Worm (Caenorhabditis elegans): ENCODE measurements around the gene tasp-1.

The tasp-1 gene

DNA sequence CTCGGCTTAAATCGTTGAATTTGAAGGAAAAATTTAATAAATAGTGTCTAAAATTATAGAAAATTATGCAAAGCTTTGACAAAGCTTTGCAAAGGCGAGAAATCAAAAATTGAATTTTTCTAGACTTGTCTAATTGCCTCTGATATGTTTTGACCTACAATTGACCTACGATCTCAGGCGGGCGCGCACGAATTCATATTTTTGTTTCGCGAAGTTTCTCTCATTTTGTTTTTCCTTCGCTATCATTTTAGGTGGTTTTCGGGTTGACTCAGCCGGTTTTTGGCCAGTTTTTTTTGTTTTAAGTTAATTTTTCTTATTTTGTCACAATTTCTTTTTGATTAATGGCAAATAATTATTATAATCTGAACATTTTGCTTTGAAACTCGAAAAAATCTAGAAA is 48.1 kb downstream of the tasp-1 start (continued):
- TF ChIP-seq rcor-1 (GFP tag; IDR thresholded peaks at IDR 0.05) (peak; percentile 72), nfyb-1 (GFP tag; IDR thresholded peaks at IDR 0.05) (peak; percentile 59; the same call in 1 of the 2 replicates), aptf-3 (GFP tag; IDR thresholded peaks at IDR 0.05) (no peak), tlf-1 (GFP tag; optimal IDR thresholded peaks at IDR 0.05) (peak; percentile 89), mcd-1 (GFP tag; IDR thresholded peaks at IDR 0.05) (peak; percentile 60), hsf-1 (GFP tag; IDR thresholded peaks at IDR 0.05) (peak; percentile 99), F57A8.1 (GFP tag; optimal IDR thresholded peaks at IDR 0.05) (no peak), ztf-6 (GFP tag; IDR thresholded peaks at IDR 0.05) (no peak), F52B5.7 (tag; optimal IDR thresholded peaks at IDR 0.05) (no peak), dpff-1 (tag; optimal IDR thresholded peaks at IDR 0.05) (no peak), dpl-1 (GFP tag; optimal IDR thresholded peaks at IDR 0.05) (peak; percentile 93), B0019.2 (GFP tag; conservative IDR thresholded peaks at IDR 0.05) (peak; percentile 83), ztf-18 (tag; optimal IDR thresholded peaks at IDR 0.05) (peak; percentile 3), D2030.7 (GFP tag; IDR thresholded peaks at IDR 0.05) (peak; percentile 96), snpc-1.3 (tag; optimal IDR thresholded peaks at IDR 0.05; ENCODE audit: insufficient read depth) (peak; percentile 21), lin-54 (GFP tag; optimal IDR thresholded peaks at IDR 0.05) (peak; percentile 73), Y95B8A.8 (GFP tag; IDR thresholded peaks at IDR 0.05) (peak; percentile 80; the same call in 1 of the 2 replicates), snpc-3.4 (tag; optimal IDR thresholded peaks at IDR 0.05) (peak; percentile 75), Y53G8AR.9 (GFP tag; conservative IDR thresholded peaks at IDR 0.05) (peak; percentile 75; the same call in 1 of the 2 replicates), egrh-3 (GFP tag; IDR thresholded peaks at IDR 0.05) (no peak), gei-17 (GFP tag; optimal IDR thresholded peaks at IDR 0.05) (no peak), ceh-79 (tag; optimal IDR thresholded peaks at IDR 0.05) (no peak), nhr-179 (tag; optimal IDR thresholded peaks at IDR 0.05) (no peak), madf-10 (tag; optimal IDR thresholded peaks at IDR 0.05) (no peak), F22D6.2 (tag; optimal IDR thresholded peaks at IDR 0.05) (no peak), him-1 (tag; optimal IDR thresholded peaks at IDR 0.05) (peak; percentile 14), pbrm-1 (GFP tag; IDR thresholded peaks at IDR 0.05) (no peak; the same call in 1 of the 2 replicates)

DNA sequence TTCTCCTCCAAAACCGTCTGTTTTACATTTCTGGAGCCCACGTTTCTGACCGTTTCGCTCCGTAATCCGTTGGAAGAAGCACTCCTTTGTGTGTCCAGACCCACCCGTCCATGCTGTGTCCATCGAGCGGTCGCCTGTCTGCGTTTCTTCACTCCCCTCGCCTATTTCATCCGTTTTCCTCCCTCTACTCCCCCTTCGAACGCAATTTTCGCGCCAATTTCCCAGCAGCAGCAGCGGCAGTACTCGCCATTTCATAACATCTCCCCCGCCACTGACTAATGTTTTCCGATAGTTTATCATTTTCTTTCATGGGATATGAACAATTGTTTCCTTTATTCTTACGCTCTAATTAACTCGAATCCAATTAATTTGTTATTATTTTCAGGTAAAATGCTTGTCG is 48.8 kb downstream of the tasp-1 start:
- TF ChIP-seq let-607 (tag; optimal IDR thresholded peaks at IDR 0.05) = no peak
- peak; percentile 23 for TF ChIP-seq attf-5 (GFP tag; optimal IDR thresholded peaks at IDR 0.05)
- peak; percentile 53; the same call in 1 of the 2 replicates for TF ChIP-seq hmg-1.2 (GFP tag; IDR thresholded peaks at IDR 0.05)
- TF ChIP-seq pha-4 (tag; optimal IDR thresholded peaks at IDR 0.05) = no peak
- TF ChIP-seq dox-1 (GFP tag; IDR thresholded peaks at IDR 0.05) = 0 out of 2 replicates have a peak, but pooled peaks have one; percentile 39
- TF ChIP-seq egrh-3 (GFP tag; IDR thresholded peaks at IDR 0.05) = peak; percentile 82
- TF ChIP-seq attf-6 (GFP tag; IDR thresholded peaks at IDR 0.05) = peak; percentile 48
- TF ChIP-seq ztf-26 (tag; optimal IDR thresholded peaks at IDR 0.05) = no peak
- TF ChIP-seq K12H6.12 (tag; optimal IDR thresholded peaks at IDR 0.05) = peak; percentile 26
- peak; percentile 35 for TF ChIP-seq nhr-80 (tag; optimal IDR thresholded peaks at IDR 0.05)
- no peak for TF ChIP-seq ztf-18 (tag; optimal IDR thresholded peaks at IDR 0.05)
- TF ChIP-seq sea-2 (GFP tag; IDR thresholded peaks at IDR 0.05) = no peak
- TF ChIP-seq cebp-1 (GFP tag; IDR thresholded peaks at IDR 0.05) = peak; percentile 77; the same call in 1 of the 2 replicates
- peak; percentile 91 for TF ChIP-seq cebp-1 (tag; optimal IDR thresholded peaks at IDR 0.05)
- peak; percentile 50; the same call in 1 of the 2 replicates for TF ChIP-seq nfyb-1 (GFP tag; IDR thresholded peaks at IDR 0.05)
- TF ChIP-seq pbrm-1 (GFP tag; IDR thresholded peaks at IDR 0.05) = peak; percentile 24; the same call in 1 of the 2 replicates
- TF ChIP-seq rcor-1 (GFP tag; IDR thresholded peaks at IDR 0.05) = 0 out of 2 replicates have a peak, but pooled peaks have one; percentile 30
- TF ChIP-seq ztf-6 (GFP tag; IDR thresholded peaks at IDR 0.05) = no peak
- peak; percentile 79 for TF ChIP-seq zfh-2 (GFP tag; conservative IDR thresholded peaks at IDR 0.05)
- TF ChIP-seq lin-26 (GFP tag; IDR thresholded peaks at IDR 0.05) = no peak; the same call in 1 of the 2 replicates
- 0 out of 2 replicates have a peak, but pooled peaks have one; percentile 40 for TF ChIP-seq B0336.3 (GFP tag; IDR thresholded peaks at IDR 0.05)
- no peak for TF ChIP-seq Y67H2A.10 (GFP tag; conservative IDR thresholded peaks at IDR 0.05)

Measured in whole organism, young adult.